Fruit fly (Drosophila melanogaster) whole organism: ENCODE measurements around the gene Dyro.

Source experiments
- CG8478 ChIP-seq: fragments of >200 bp; optimal IDR thresholded peaks from 2 replicates; lab custom pipeline; 2018; ENCODE audit warnings: inconsistent platforms
- Dll ChIP-seq: fragments of >200 bp; optimal IDR thresholded peaks from 2 replicates; lab custom pipeline; 2017
- EcR ChIP-seq, 2 experiments: fragments of >200 bp; optimal IDR thresholded peaks; 2 replicates each; lab custom pipeline; 2017; ENCODE audit warnings: missing biosample characterization in 2 of 2, missing genetic modification characterization in 2 of 2, missing genetic modification reagents in 2 of 2
- pan ChIP-seq: fragments of >200 bp; optimal IDR thresholded peaks from 2 replicates; lab custom pipeline; 2017
- psq ChIP-seq: fragments of >200 bp; optimal IDR thresholded peaks from 2 replicates; lab custom pipeline; 2017
- usp ChIP-seq: fragments of >200 bp; optimal IDR thresholded peaks from 2 replicates; lab custom pipeline; 2017; ENCODE audit warnings: missing biosample characterization, missing genetic modification characterization, mixed read lengths

DNA sequence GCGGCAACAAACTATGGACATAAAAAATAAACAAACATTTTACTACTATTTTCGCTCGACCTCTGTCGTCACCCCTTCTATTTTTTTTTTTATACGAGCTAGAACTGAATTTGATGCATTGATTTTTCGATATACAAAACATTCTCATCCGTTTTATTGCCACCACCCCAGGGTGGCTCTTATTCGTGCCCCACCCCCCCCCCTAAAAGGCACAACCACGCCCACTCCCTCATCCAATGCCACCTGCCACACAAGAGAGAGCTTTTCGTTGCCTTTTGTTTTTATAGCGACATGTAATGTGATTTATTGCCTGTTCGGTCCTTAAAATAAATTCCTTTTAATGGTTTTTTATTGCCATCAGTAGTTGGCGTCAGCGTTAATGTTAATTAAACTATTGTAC is 43.6 kb upstream of the Dyro start:
- TF ChIP-seq psq (lab: Kevin White, UChicago) (no peak), usp (GFP tag; lab: Kevin White, UChicago) (no peak), CG8478 (lab: Kevin White, UChicago) (no peak), pan (no peak), EcR (GFP tag; optimal IDR thresholded peaks at IDR 0.05; lab: Kevin White, UChicago) (no peak), Dll (lab: Kevin White, UChicago) (no peak)
